Fruit fly (Drosophila melanogaster) whole organism, embryonic: Measurements from ENCODE around the gene CG13627.
A peak's percentile ranks its signal among the peaks of the same experiment; 100 is the strongest.

Experiments used
- CG10565 ChIP-seq: fragments of 200-800 bp; sonication (Bioruptor generic); optimal IDR thresholded peaks from 3 replicates; lab custom pipeline; 2016; ENCODE audit warnings: missing biosample characterization, mild to moderate bottlenecking, missing genetic modification characterization
- CG11093 ChIP-seq: fragments of 200-800 bp; sonication (Bioruptor generic); IDR thresholded peaks from 3 replicates; pipeline ENCODE4 v1.3.6; 2022; ENCODE audit warnings: missing biosample characterization, missing genetic modification characterization
- CG12155 ChIP-seq: fragments of 200-800 bp; sonication (Bioruptor generic); optimal IDR thresholded peaks from 3 replicates; lab custom pipeline; 2016; ENCODE audit warnings: missing biosample characterization, missing genetic modification characterization
- CG15479 ChIP-seq: fragments of 200-800 bp; sonication (Bioruptor generic); optimal IDR thresholded peaks from 3 replicates; lab custom pipeline; 2019; ENCODE audit warnings: missing biosample characterization, mild to moderate bottlenecking, missing genetic modification characterization, moderate library complexity
- CG1603 ChIP-seq: fragments of 200-800 bp; sonication (Bioruptor generic); optimal IDR thresholded peaks from 2 replicates; lab custom pipeline; 2019; ENCODE audit warnings: missing biosample characterization, mild to moderate bottlenecking, missing genetic modification characterization, moderate library complexity
- CG1647 ChIP-seq: fragments of 200-800 bp; sonication (Bioruptor generic); optimal IDR thresholded peaks from 3 replicates; lab custom pipeline; 2016; ENCODE audit warnings: missing biosample characterization, missing genetic modification characterization
- CG3065 ChIP-seq: fragments of 200-800 bp; sonication (Bioruptor generic); optimal IDR thresholded peaks from 2 replicates; lab custom pipeline; 2016; ENCODE audit warnings: missing biosample characterization, missing genetic modification characterization
- CG31224 ChIP-seq: fragments of 200-800 bp; sonication (Bioruptor generic); IDR thresholded peaks from 2 replicates; pipeline ENCODE4 v1.3.6; 2022; ENCODE audit warnings: missing biosample characterization, missing genetic modification characterization
- CG4328 ChIP-seq: fragments of 200-800 bp; sonication (Bioruptor generic); optimal IDR thresholded peaks from 3 replicates; lab custom pipeline; 2017; ENCODE audit warnings: missing biosample characterization, missing genetic modification reagents, missing genetic modification characterization
- CG4820 ChIP-seq: fragments of 200-800 bp; sonication (Bioruptor generic); optimal IDR thresholded peaks from 3 replicates; lab custom pipeline; 2016; ENCODE audit warnings: missing biosample characterization, missing genetic modification characterization
- CG6654 ChIP-seq: fragments of 200-800 bp; sonication (Bioruptor generic); optimal IDR thresholded peaks from 2 replicates; lab custom pipeline; 2017; ENCODE audit warnings: missing biosample characterization, mild to moderate bottlenecking, missing genetic modification characterization
- CG9817 ChIP-seq: fragments of 200-800 bp; sonication (Bioruptor generic); optimal IDR thresholded peaks from 2 replicates; lab custom pipeline; 2018; ENCODE audit warnings: missing biosample characterization, mild to moderate bottlenecking, missing genetic modification characterization, moderate library complexity
- Dip3 ChIP-seq: fragments of 200-800 bp; sonication (Bioruptor generic); optimal IDR thresholded peaks from 3 replicates; lab custom pipeline; 2016; ENCODE audit warnings: missing biosample characterization, missing genetic modification characterization
- Fer1 ChIP-seq: fragments of 200-800 bp; sonication (Bioruptor generic); optimal IDR thresholded peaks from 2 replicates; lab custom pipeline; 2017; ENCODE audit warnings: missing biosample characterization, mild to moderate bottlenecking, missing genetic modification characterization
- HLH54F ChIP-seq: fragments of 200-800 bp; sonication (Bioruptor generic); optimal IDR thresholded peaks from 3 replicates; lab custom pipeline; 2016; ENCODE audit warnings: missing biosample characterization, missing genetic modification characterization
- HmgD ChIP-seq: fragments of 200-800 bp; sonication (Bioruptor generic); optimal IDR thresholded peaks from 3 replicates; lab custom pipeline; 2016; ENCODE audit warnings: missing biosample characterization, missing genetic modification characterization
- Lhr ChIP-seq: fragments of 200-800 bp; sonication (Bioruptor generic); optimal IDR thresholded peaks from 3 replicates; lab custom pipeline; 2017; ENCODE audit warnings: mild to moderate bottlenecking, missing biosample characterization, missing genetic modification reagents, missing genetic modification characterization
- MBD-R2 ChIP-seq: fragments of 200-800 bp; sonication (Bioruptor generic); IDR thresholded peaks from 2 replicates; pipeline ENCODE4 v1.3.6; 2022; ENCODE audit warnings: missing biosample characterization, missing genetic modification characterization
- Max ChIP-seq: fragments of 200-800 bp; sonication (Bioruptor generic); optimal IDR thresholded peaks from 2 replicates; lab custom pipeline; 2016; ENCODE audit warnings: missing biosample characterization, mild to moderate bottlenecking, missing genetic modification characterization
- Med ChIP-seq: fragments of 200-800 bp; sonication (Bioruptor generic); peaks from one replicate; lab custom pipeline; 2016; ENCODE audit warnings: missing biosample characterization, missing genetic modification characterization, mild to moderate bottlenecking, inconsistent platforms, moderate library complexity
- Neu2 ChIP-seq: fragments of 200-800 bp; sonication (Bioruptor generic); optimal IDR thresholded peaks from 3 replicates; lab custom pipeline; 2016; ENCODE audit warnings: missing biosample characterization, missing genetic modification characterization, borderline replicate concordance
- Nf-YB ChIP-seq: fragments of 200-800 bp; sonication (Bioruptor generic); optimal IDR thresholded peaks from 3 replicates; lab custom pipeline; 2019; ENCODE audit warnings: missing biosample characterization, mild to moderate bottlenecking, missing genetic modification characterization, moderate library complexity
- Sin3A ChIP-seq: fragments of >200 bp; optimal IDR thresholded peaks from 2 replicates; lab custom pipeline; 2018
- cad ChIP-seq: fragments of >200 bp; optimal IDR thresholded peaks from 2 replicates; lab custom pipeline; 2017; ENCODE audit warnings: missing biosample characterization, missing genetic modification characterization
- chinmo ChIP-seq: fragments of 200-800 bp; sonication (Bioruptor generic); IDR thresholded peaks from 4 replicates; pipeline ENCODE4 v1.3.6; 2022; ENCODE audit warnings: missing biosample characterization, missing genetic modification characterization; ENCODE audit not compliant: partially characterized antibody
- ci ChIP-seq: fragments of 200-800 bp; sonication (Bioruptor generic); IDR thresholded peaks from 3 replicates; pipeline ENCODE4 v1.3.6; 2022; ENCODE audit warnings: missing biosample characterization, missing genetic modification characterization
- gcm ChIP-seq: fragments of 200-800 bp; sonication (Bioruptor generic); optimal IDR thresholded peaks from 2 replicates; lab custom pipeline; 2019; ENCODE audit warnings: missing biosample characterization, mild to moderate bottlenecking, missing genetic modification characterization, moderate library complexity
- her ChIP-seq: fragments of 200-800 bp; sonication (Bioruptor generic); optimal IDR thresholded peaks from 2 replicates; lab custom pipeline; 2016; ENCODE audit warnings: missing biosample characterization, missing genetic modification characterization
- ken ChIP-seq: fragments of 200-800 bp; sonication (Bioruptor generic); IDR thresholded peaks from 3 replicates; pipeline ENCODE4 v1.3.6; 2022; ENCODE audit warnings: missing biosample characterization, missing genetic modification characterization
- lilli ChIP-seq: fragments of 200-800 bp; sonication (Bioruptor generic); optimal IDR thresholded peaks from 3 replicates; lab custom pipeline; 2016; ENCODE audit warnings: missing biosample characterization, missing genetic modification characterization
- pho ChIP-seq: fragments of 200-800 bp; sonication (Bioruptor generic); optimal IDR thresholded peaks from 2 replicates; lab custom pipeline; 2016; ENCODE audit warnings: missing biosample characterization, missing genetic modification characterization
- sens ChIP-seq: fragments of 200-800 bp; sonication (Bioruptor generic); peaks from one replicate; lab custom pipeline; 2016; ENCODE audit warnings: missing biosample characterization, missing genetic modification characterization
- so ChIP-seq: fragments of 200-800 bp; sonication (Bioruptor generic); IDR thresholded peaks from 3 replicates; pipeline ENCODE4 v1.3.6; 2022; ENCODE audit warnings: missing biosample characterization, missing genetic modification characterization
- sug ChIP-seq: fragments of 200-800 bp; optimal IDR thresholded peaks from 2 replicates; lab custom pipeline; 2019; ENCODE audit warnings: missing biosample characterization, mild to moderate bottlenecking, missing genetic modification characterization, moderate library complexity
- tll ChIP-seq, 2 experiments: fragments of 200-800 bp in 1 of 2; fragments of >200 bp in 1 of 2; sonication (Bioruptor generic) in 1 of 2; optimal IDR thresholded peaks; 2 replicates each; lab custom pipeline; 2017 to 2019; ENCODE audit warnings: missing biosample characterization in 2 of 2, missing genetic modification characterization in 2 of 2, mild to moderate bottlenecking in 1 of 2, moderate library complexity in 1 of 2
- tna ChIP-seq: fragments of 200-800 bp; sonication (Bioruptor generic); IDR thresholded peaks from 2 replicates; pipeline ENCODE4 v1.3.6; 2022; ENCODE audit warnings: missing biosample characterization, missing genetic modification characterization; ENCODE audit not compliant: partially characterized antibody
- twi ChIP-seq: fragments of 200-800 bp; optimal IDR thresholded peaks from 2 replicates; lab custom pipeline; 2019; ENCODE audit warnings: missing biosample characterization, mild to moderate bottlenecking, missing genetic modification characterization, moderate library complexity
- tx ChIP-seq: fragments of 200-800 bp; sonication (Bioruptor generic); optimal IDR thresholded peaks from 2 replicates; lab custom pipeline; 2016; ENCODE audit warnings: missing biosample characterization, missing genetic modification characterization
- z ChIP-seq: fragments of 200-800 bp; sonication (Bioruptor generic); IDR thresholded peaks from 3 replicates; pipeline ENCODE4 v1.3.6; 2022; ENCODE audit warnings: missing biosample characterization, missing genetic modification characterization
- zen ChIP-seq: fragments of 200-800 bp; sonication (Bioruptor generic); optimal IDR thresholded peaks from 3 replicates; lab custom pipeline; 2018; ENCODE audit warnings: missing biosample characterization, mild to moderate bottlenecking, missing genetic modification characterization, moderate library complexity

CG13627 gene

DNA sequence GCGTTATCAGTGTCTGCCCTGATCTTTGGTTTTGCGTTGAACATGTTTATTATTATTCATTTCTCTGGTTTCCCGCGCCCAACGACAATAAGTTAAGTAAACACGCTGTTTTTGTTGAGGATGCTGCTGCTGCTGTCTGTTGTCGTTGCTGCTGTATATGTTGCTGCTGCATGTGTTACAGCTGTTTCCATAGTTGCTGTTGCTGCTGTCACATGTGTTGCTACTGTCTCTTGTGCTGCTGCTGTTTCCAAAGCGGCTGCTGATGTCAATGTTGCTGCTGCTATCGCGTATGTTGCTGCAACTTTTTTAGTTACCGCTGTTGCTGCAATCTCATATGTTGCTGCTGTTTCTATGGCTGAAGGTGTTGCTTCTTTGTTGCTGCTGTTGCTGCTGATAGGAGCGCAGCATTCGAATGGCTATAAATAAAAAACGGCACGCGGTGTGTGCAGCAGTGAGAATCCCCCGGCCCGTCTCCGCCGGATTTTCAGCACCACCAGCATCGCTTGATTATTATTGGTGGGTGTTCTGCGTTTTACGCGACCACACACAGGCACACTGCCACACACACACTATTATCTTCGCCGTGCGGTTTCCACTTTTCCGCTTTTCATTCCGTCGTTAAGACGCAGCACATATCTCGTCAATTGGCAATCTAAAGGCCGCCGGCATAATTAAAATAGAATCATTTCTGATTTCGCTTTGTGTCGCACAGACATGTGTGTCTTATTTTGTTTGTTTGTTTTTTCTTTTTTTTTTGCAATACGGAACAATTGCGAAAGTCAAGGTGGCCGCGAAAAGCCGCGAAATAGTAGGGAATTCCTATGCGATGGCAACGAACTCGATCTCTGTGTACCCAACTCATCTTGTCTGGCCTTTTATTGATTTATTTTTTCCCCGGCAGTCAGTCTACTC lies 8.1 kb downstream of the CG13627 start (continued):
- TF ChIP-seq CG31224 (peak; percentile 32; the same call in 1 of the 2 replicates), tll (GFP tag; optimal IDR thresholded peaks at IDR 0.05; lab: Kevin White, UChicago) (peak in 1 of 2 experiments; percentile 21), ken (GFP tag; lab: Robert Waterston, UW) (0 out of 3 replicates have a peak, but pooled peaks have one; percentile 26), CG10565 (GFP tag; lab: Kevin White, UChicago) (no peak), Fer1 (no peak), Nf-YB (GFP tag; lab: Kevin White, UChicago) (peak; percentile 57), sens (GFP tag; lab: Kevin White, UChicago) (peak; percentile 70), Med (GFP tag; lab: Kevin White, UChicago) (peak; percentile 42), ci (GFP tag; lab: Robert Waterston, UW) (peak; percentile 46; the same call in 1 of the 3 replicates), Max (GFP tag; lab: Kevin White, UChicago) (no peak), CG4820 (GFP tag; lab: Kevin White, UChicago) (no peak)
- TF ChIP-seq, all 482 proteins: peak for 14

- TF ChIP-seq zen (tag; lab: Kevin White, UChicago) = peak; percentile 89
- TF ChIP-seq tll (GFP tag; optimal IDR thresholded peaks at IDR 0.05; lab: Kevin White, UChicago) = peak in 1 of 2 experiments; percentile 72
- no peak for TF ChIP-seq tx (GFP tag; lab: Kevin White, UChicago)
- peak; percentile 28 for TF ChIP-seq twi (tag; lab: Kevin White, UChicago)
- no peak for TF ChIP-seq lilli (GFP tag; lab: Kevin White, UChicago)
- no peak for TF ChIP-seq CG1647 (GFP tag; lab: Kevin White, UChicago)
- TF ChIP-seq CG15479 = peak; percentile 69
- no peak for TF ChIP-seq so
- TF ChIP-seq cad (GFP tag; lab: Kevin White, UChicago) = peak; percentile 84
- no peak for TF ChIP-seq pho (GFP tag; lab: Kevin White, UChicago)
Measured at dm6 chr3R:24726347-24726891, 13.8 kb downstream of the CG13627 start.

dm6 chr3R:24727038-24727437 lies 14.5 kb downstream of the CG13627 start:
- TF ChIP-seq chinmo (GFP tag; lab: Robert Waterston, UW) = 0 out of 4 replicates have a peak, but pooled peaks have one; percentile 10
- no peak for TF ChIP-seq CG12155 (GFP tag; lab: Kevin White, UChicago)
- TF ChIP-seq, all 482 proteins: peak for 1

DNA sequence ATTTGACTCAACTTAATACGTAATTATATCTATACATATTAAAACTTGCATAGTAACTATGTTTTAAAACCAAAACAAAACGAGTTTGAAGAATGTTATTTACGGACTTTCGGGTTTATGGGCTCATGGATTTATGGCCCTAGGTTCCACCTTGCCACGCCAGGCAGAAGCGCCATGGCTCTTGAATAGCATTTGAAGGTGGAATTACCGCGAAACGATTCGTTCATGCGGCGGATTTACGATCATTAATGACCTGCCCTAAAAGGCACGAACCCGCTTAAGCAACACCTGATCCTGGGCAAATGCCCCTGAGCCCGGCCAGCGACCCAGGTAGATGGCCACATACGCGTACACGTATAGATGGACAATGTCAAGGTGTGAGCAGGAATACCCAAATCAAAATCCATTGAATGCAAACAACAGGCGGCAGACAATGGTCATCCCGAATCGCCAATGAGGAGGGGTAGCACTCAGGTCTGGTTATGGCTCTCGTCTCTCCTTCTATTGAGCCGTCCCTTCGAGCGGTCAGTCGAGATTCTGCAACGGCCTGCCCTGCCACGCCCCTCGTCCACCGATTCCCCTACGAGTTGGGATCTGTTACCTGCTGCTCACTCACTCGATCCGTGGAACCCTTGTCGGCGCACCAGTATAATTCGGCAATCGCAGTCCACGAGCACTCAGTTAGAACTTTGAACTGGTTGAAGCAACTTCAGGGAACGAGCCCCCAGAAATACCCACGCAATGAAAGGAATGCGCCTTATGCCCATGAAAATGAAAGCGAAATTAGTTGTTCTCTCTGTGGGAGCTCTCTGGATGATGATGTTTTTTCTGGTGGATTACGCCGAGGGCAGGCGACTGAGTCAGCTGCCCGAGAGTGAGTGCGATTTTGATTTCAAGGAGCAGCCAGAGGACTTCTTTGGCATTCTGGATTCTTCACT lies 36.7 kb downstream of the CG13627 start, which contains the start of gene tld:
TSS of gene tld (plus strand) at position 677 of the 938 bp plus-strand sequence.
- TF ChIP-seq gcm (GFP tag; lab: Kevin White, UChicago) = no peak
- no peak for TF ChIP-seq CG6654 (GFP tag; lab: Kevin White, UChicago)
- TF ChIP-seq tna = no peak
- no peak for TF ChIP-seq CG11093 (GFP tag; lab: Robert Waterston, UW)
- no peak for TF ChIP-seq Lhr (GFP tag; lab: Kevin White, UChicago)
- no peak for TF ChIP-seq CG9817 (tag; lab: Kevin White, UChicago)
- TF ChIP-seq cad (GFP tag; lab: Kevin White, UChicago) = peak; percentile 98
- TF ChIP-seq HLH54F (GFP tag; lab: Kevin White, UChicago) = no peak
- TF ChIP-seq Neu2 (GFP tag; lab: Kevin White, UChicago) = no peak
- no peak for TF ChIP-seq CG1603 (tag; lab: Kevin White, UChicago)
- TF ChIP-seq Dip3 (GFP tag; lab: Kevin White, UChicago) = no peak
- no peak for TF ChIP-seq CG4328
- no peak for TF ChIP-seq Sin3A (lab: Kevin White, UChicago)
- peak; percentile 54 for TF ChIP-seq CG15479
- no peak for TF ChIP-seq sug (tag; lab: Kevin White, UChicago)
- TF ChIP-seq tll (GFP tag; optimal IDR thresholded peaks at IDR 0.05; lab: Kevin White, UChicago) = peak in 1 of 2 experiments; percentile 88
- TF ChIP-seq z (GFP tag; lab: Robert Waterston, UW) = peak; percentile 54; the same call in 1 of the 3 replicates
- TF ChIP-seq CG3065 (GFP tag; lab: Kevin White, UChicago) = peak; percentile 44
- TF ChIP-seq HmgD (GFP tag; lab: Kevin White, UChicago) = no peak
- TF ChIP-seq MBD-R2 = no peak
- TF ChIP-seq her (GFP tag; lab: Kevin White, UChicago) = no peak
